Worm (Caenorhabditis elegans): ENCODE data around the gene alh-3.
A peak's percentile ranks its signal among the peaks of the same experiment; 100 is the strongest.

alh-3 gene

DNA sequence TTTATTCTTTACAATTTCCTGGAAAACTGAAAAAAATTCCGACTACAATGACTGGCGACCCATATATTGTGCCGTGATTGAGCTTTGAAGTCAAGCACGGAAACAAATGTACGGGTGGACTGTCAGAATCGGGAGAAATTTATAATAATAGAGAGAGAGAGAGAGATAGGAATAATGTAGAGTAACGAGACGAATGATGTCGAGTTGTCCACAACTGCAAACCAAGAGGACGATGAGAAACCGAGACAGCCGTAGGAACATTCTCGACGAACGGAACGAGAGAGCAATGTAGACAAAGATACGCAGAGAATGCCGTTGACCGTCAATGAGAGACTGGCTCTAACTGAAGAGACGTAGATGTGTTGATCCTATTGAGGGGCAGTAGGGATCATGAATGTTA, 5.2 kb downstream of the alh-3 start:
- TF ChIP-seq nhr-11 (tag; optimal IDR thresholded peaks at IDR 0.05) (no peak), ZK546.5 (tag; optimal IDR thresholded peaks at IDR 0.05) (no peak), sma-9 (GFP tag; optimal IDR thresholded peaks at IDR 0.05) (peak; percentile 90), sma-9 (tag; optimal IDR thresholded peaks at IDR 0.05) (no peak), unc-55 (GFP tag; optimal IDR thresholded peaks at IDR 0.05) (peak; percentile 87), mdl-1 (tag; optimal IDR thresholded peaks at IDR 0.05) (peak; percentile 13 to 47), R02D3.7 (tag; optimal IDR thresholded peaks at IDR 0.05) (no peak), mab-5 (tag; optimal IDR thresholded peaks at IDR 0.05) (peak; percentile 42), unc-39 (tag; optimal IDR thresholded peaks at IDR 0.05) (no peak), Y55F3AM.14 (GFP tag; optimal IDR thresholded peaks at IDR 0.05) (peak; percentile 53), gmeb-1 (tag; optimal IDR thresholded peaks at IDR 0.05) (peak; percentile 53), lin-39 (tag; optimal IDR thresholded peaks at IDR 0.05) (no peak), sem-4 (tag; optimal IDR thresholded peaks at IDR 0.05) (peak; percentile 89), nhr-21 (tag; optimal IDR thresholded peaks at IDR 0.05) (peak; percentile 69), nhr-23 (tag; optimal IDR thresholded peaks at IDR 0.05) (no peak), elt-1 (tag; optimal IDR thresholded peaks at IDR 0.05) (no peak), ceh-16 (tag; optimal IDR thresholded peaks at IDR 0.05) (no peak), unc-62 (GFP tag; optimal IDR thresholded peaks at IDR 0.05) (peak; percentile 2), lin-13 (GFP tag; optimal IDR thresholded peaks at IDR 0.05) (peak; percentile 80), ztf-11 (tag; optimal IDR thresholded peaks at IDR 0.05) (no peak), crh-2 (tag; optimal IDR thresholded peaks at IDR 0.05) (peak; percentile 95), ztf-1 (GFP tag; conservative IDR thresholded peaks at IDR 0.05) (no peak), egl-27 (tag; optimal IDR thresholded peaks at IDR 0.05) (peak; percentile 84), nhr-129 (tag; optimal IDR thresholded peaks at IDR 0.05) (peak; percentile 95), ama-1 (optimal IDR thresholded peaks at IDR 0.05) (peak; percentile 97), zag-1 (tag; optimal IDR thresholded peaks at IDR 0.05) (peak; percentile 94), lin-11 (tag; optimal IDR thresholded peaks at IDR 0.05) (peak; percentile 58), blmp-1 (tag; optimal IDR thresholded peaks at IDR 0.05; ENCODE audit: insufficient read depth) (peak; percentile 30), nhr-237 (tag; optimal IDR thresholded peaks at IDR 0.05) (no peak), sma-3 (GFP tag; optimal IDR thresholded peaks at IDR 0.05) (peak; percentile 89), lsy-2 (tag; optimal IDR thresholded peaks at IDR 0.05) (peak; percentile 57 to 90), ztf-4 (tag; optimal IDR thresholded peaks at IDR 0.05) (peak; percentile 75), dmd-4 (tag; optimal IDR thresholded peaks at IDR 0.05) (no peak), nhr-6 (tag; optimal IDR thresholded peaks at IDR 0.05) (peak; percentile 80), skn-1 (tag; optimal IDR thresholded peaks at IDR 0.05) (peak; percentile 51), nhr-10 (tag; optimal IDR thresholded peaks at IDR 0.05) (no peak), elt-3 (tag; optimal IDR thresholded peaks at IDR 0.05) (no peak), snpc-4 (tag; optimal IDR thresholded peaks at IDR 0.05) (peak; percentile 28), aly-2 (tag; optimal IDR thresholded peaks at IDR 0.05) (no peak), mbf-1 (tag; optimal IDR thresholded peaks at IDR 0.05) (no peak), nhr-12 (tag; optimal IDR thresholded peaks at IDR 0.05) (no peak), nhr-77 (tag; optimal IDR thresholded peaks at IDR 0.05) (no peak), fos-1 (tag; optimal IDR thresholded peaks at IDR 0.05) (peak; percentile 92), alr-1 (tag; optimal IDR thresholded peaks at IDR 0.05) (no peak), ceh-82 (tag; optimal IDR thresholded peaks at IDR 0.05) (no peak), F13H6.1 (tag; optimal IDR thresholded peaks at IDR 0.05) (peak; percentile 92), C34F6.9 (tag; optimal IDR thresholded peaks at IDR 0.05) (peak; percentile 90), nhr-25 (tag; optimal IDR thresholded peaks at IDR 0.05) (peak; percentile 73), peb-1 (tag; optimal IDR thresholded peaks at IDR 0.05) (peak; percentile 70)
